Worm (Caenorhabditis elegans): ENCODE data around the gene fzy-1.

- no peak for TF ChIP-seq him-1 (tag; optimal IDR thresholded peaks at IDR 0.05)
- TF ChIP-seq dao-5 (tag; optimal IDR thresholded peaks at IDR 0.05): no peak
- TF ChIP-seq W03F9.2 (tag; optimal IDR thresholded peaks at IDR 0.05): no peak
Measured at ce11 chrII:5531855-5532328, 31.3 kb downstream of the fzy-1 start, which contains the start of gene C17C3.9.
